Worm (Caenorhabditis elegans): Measurements from ENCODE around the gene vpat-1.

vpat-1 gene

ce11 chrX:1093154-1093553 is 47.1 kb upstream of the vpat-1 start (continued):
- TF ChIP-seq ZK185.1 (tag; optimal IDR thresholded peaks at IDR 0.05; ENCODE audit: poor library complexity, severe bottlenecking) (peak; percentile 83), F55B11.4 (tag; optimal IDR thresholded peaks at IDR 0.05; ENCODE audit: borderline replicate concordance, insufficient read depth) (no peak), tbp1 (GFP tag; optimal IDR thresholded peaks at IDR 0.05) (peak; percentile 66), K11D2.4 (GFP tag; IDR thresholded peaks at IDR 0.05) (peak; percentile 86), ceh-58 (GFP tag; IDR thresholded peaks at IDR 0.05) (no peak), mxl-1 (tag; optimal IDR thresholded peaks at IDR 0.05) (no peak), hmg-20 (GFP tag; IDR thresholded peaks at IDR 0.05) (peak; percentile 79), K12H6.12 (tag; optimal IDR thresholded peaks at IDR 0.05) (peak; percentile 95), ztf-26 (tag; optimal IDR thresholded peaks at IDR 0.05) (peak; percentile 77), B0035.1 (tag; optimal IDR thresholded peaks at IDR 0.05) (peak; percentile 18), cebp-1 (GFP tag; IDR thresholded peaks at IDR 0.05) (peak; percentile 56; the same call in 1 of the 2 replicates), cebp-1 (tag; optimal IDR thresholded peaks at IDR 0.05) (peak; percentile 89), B0261.1 (tag; optimal IDR thresholded peaks at IDR 0.05) (peak; percentile 8), rcor-1 (GFP tag; IDR thresholded peaks at IDR 0.05) (peak; percentile 79), ets-4 (GFP tag; optimal IDR thresholded peaks at IDR 0.05) (no peak), madf-3 (GFP tag; IDR thresholded peaks at IDR 0.05) (no peak), let-526 (GFP tag; IDR thresholded peaks at IDR 0.05) (peak; percentile 58; the same call in 1 of the 2 replicates), pha-4 (tag; optimal IDR thresholded peaks at IDR 0.05) (peak; percentile 26), unc-130 (GFP tag; optimal IDR thresholded peaks at IDR 0.05) (no peak), ceh-40 (GFP tag; IDR thresholded peaks at IDR 0.05) (no peak), nfya-2 (GFP tag; IDR thresholded peaks at IDR 0.05) (no peak), hrde-1 (tag; optimal IDR thresholded peaks at IDR 0.05; ENCODE audit: borderline replicate concordance) (no peak), zim-3 (tag; optimal IDR thresholded peaks at IDR 0.05) (no peak), Y67H2A.10 (GFP tag; conservative IDR thresholded peaks at IDR 0.05) (peak; percentile 51; the same call in 1 of the 2 replicates), T07F8.4 (tag; optimal IDR thresholded peaks at IDR 0.05) (no peak), madf-6 (GFP tag; IDR thresholded peaks at IDR 0.05) (no peak; the same call in 1 of the 2 replicates), B0336.3 (GFP tag; IDR thresholded peaks at IDR 0.05) (peak; percentile 87), ama-1 (optimal IDR thresholded peaks at IDR 0.05) (no peak), ama-1 (GFP tag; optimal IDR thresholded peaks at IDR 0.05) (peak in 1 of 2 experiments; percentile 67), ekl-4 (GFP tag; IDR thresholded peaks at IDR 0.05) (peak; percentile 67), Y53F4B.3 (GFP tag; IDR thresholded peaks at IDR 0.05) (no peak), hmg-1.2 (GFP tag; IDR thresholded peaks at IDR 0.05) (peak; percentile 77), mes-4 (tag; optimal IDR thresholded peaks at IDR 0.05) (no peak), snpc-1.3 (tag; optimal IDR thresholded peaks at IDR 0.05; ENCODE audit: insufficient read depth) (no peak), mcd-1 (GFP tag; IDR thresholded peaks at IDR 0.05) (peak; percentile 49; the same call in 1 of the 2 replicates), nhr-120 (GFP tag; IDR thresholded peaks at IDR 0.05) (no peak), attf-5 (GFP tag; optimal IDR thresholded peaks at IDR 0.05) (peak; percentile 91), ztf-3 (GFP tag; optimal IDR thresholded peaks at IDR 0.05) (no peak), lag-1 (GFP tag; IDR thresholded peaks at IDR 0.05) (0 out of 2 replicates have a peak, but pooled peaks have one; percentile 68), chd-7 (tag; optimal IDR thresholded peaks at IDR 0.05) (peak; percentile 82), bed-2 (GFP tag; IDR thresholded peaks at IDR 0.05) (peak; percentile 48; the same call in 1 of the 2 replicates), C17E4.6 (GFP tag; IDR thresholded peaks at IDR 0.05) (no peak), F22D6.2 (tag; optimal IDR thresholded peaks at IDR 0.05) (peak; percentile 28), F39B2.1 (GFP tag; IDR thresholded peaks at IDR 0.05) (0 out of 2 replicates have a peak, but pooled peaks have one; percentile 26), fkh-3 (tag; optimal IDR thresholded peaks at IDR 0.05) (no peak), Y56A3A.18 (GFP tag; IDR thresholded peaks at IDR 0.05) (peak; percentile 79; the same call in 1 of the 2 replicates), tlf-1 (GFP tag; optimal IDR thresholded peaks at IDR 0.05) (peak; percentile 29), nhr-179 (tag; optimal IDR thresholded peaks at IDR 0.05) (no peak), die-1 (tag; optimal IDR thresholded peaks at IDR 0.05) (peak; percentile 39)
